Worm (Caenorhabditis elegans) whole organism, young adult: Measurements from ENCODE around the gene gcy-32.

Source experiments
- ama-1 ChIP-seq, 3 experiments: fragments of 150-350 bp in 1 of 3; sonication (generic microtip) in 2 of 3; optimal IDR thresholded peaks; 2 replicates each; lab custom pipeline; 2014 to 2018; ENCODE audit warnings: missing biosample characterization in 2 of 3, missing genetic modification characterization in 2 of 3, missing genetic modification reagents in 2 of 3
- die-1 ChIP-seq: sonication (generic microtip); optimal IDR thresholded peaks from 2 replicates; lab custom pipeline; 2016; ENCODE audit warnings: missing genotype, mild to moderate bottlenecking, missing genetic modification characterization, missing compliant biosample characterization
- nhr-27 ChIP-seq: fragments of 200-800 bp; sonication (Bioruptor generic); optimal IDR thresholded peaks from 2 replicates; lab custom pipeline; 2018; ENCODE audit warnings: mild to moderate bottlenecking, missing genetic modification characterization, moderate library complexity, missing compliant biosample characterization
- repo-1 ChIP-seq: sonication (generic microtip); optimal IDR thresholded peaks from 2 replicates; lab custom pipeline; 2017; ENCODE audit warnings: mild to moderate bottlenecking, missing genetic modification characterization, missing compliant biosample characterization
- ztf-26 ChIP-seq: sonication (generic microtip); optimal IDR thresholded peaks from 2 replicates; lab custom pipeline; 2017; ENCODE audit warnings: missing genetic modification characterization, missing compliant biosample characterization

DNA sequence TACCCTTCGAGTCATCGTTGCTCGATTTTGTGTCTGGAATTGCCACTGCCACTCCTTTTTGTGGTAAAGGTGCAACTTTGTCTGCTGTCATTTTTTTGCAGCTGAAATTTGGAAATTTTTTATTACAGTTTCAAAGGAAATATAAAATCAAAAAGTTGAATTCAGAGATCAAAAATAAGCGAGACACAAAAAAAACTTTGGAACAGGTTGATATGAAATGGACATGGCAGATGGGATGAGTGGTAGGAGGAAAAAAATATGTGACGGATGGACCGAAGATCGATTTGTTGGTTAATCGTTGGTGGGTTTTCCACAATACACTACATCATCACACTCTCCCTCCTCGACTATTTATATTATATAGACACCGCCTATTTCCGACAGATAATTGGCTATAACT is 19.3 kb upstream of the gcy-32 start, which contains the start of gene R10D12.1:
- no peak for TF ChIP-seq ama-1 (optimal IDR thresholded peaks at IDR 0.05; lab: Kevin White, UChicago)
- no peak for TF ChIP-seq ama-1 (GFP tag; optimal IDR thresholded peaks at IDR 0.05; lab: Kevin White, UChicago)
- no peak for TF ChIP-seq ztf-26 (tag; lab: Kevin White, UChicago)
- TF ChIP-seq nhr-27, result no peak
- no peak for TF ChIP-seq die-1 (tag; lab: Kevin White, UChicago)
- TF ChIP-seq repo-1 (tag; lab: Kevin White, UChicago), result no peak
